Worm (Caenorhabditis elegans) whole organism, L3 larva: Measurements from ENCODE around the gene H40L08.8.

Experiments
- R02D3.7 ChIP-seq: fragments of 150-350 bp; optimal IDR thresholded peaks from 2 replicates; lab custom pipeline; 2014; ENCODE audit warnings: missing biosample characterization, missing genetic modification characterization
- aly-2 ChIP-seq: fragments of 150-350 bp; optimal IDR thresholded peaks from 2 replicates; lab custom pipeline; 2014; ENCODE audit warnings: missing biosample characterization, missing genetic modification characterization
- ama-1 ChIP-seq: fragments of 150-350 bp; optimal IDR thresholded peaks from 2 replicates; lab custom pipeline; 2018
- ceh-28 ChIP-seq: fragments of 150-350 bp; optimal IDR thresholded peaks from 2 replicates; lab custom pipeline; 2014; ENCODE audit warnings: missing biosample characterization, missing genetic modification reagents, missing genetic modification characterization
- ceh-82 ChIP-seq: fragments of 150-350 bp; optimal IDR thresholded peaks from 2 replicates; lab custom pipeline; 2014; ENCODE audit warnings: missing biosample characterization, missing genetic modification characterization
- ceh-9 ChIP-seq: sonication (generic microtip); optimal IDR thresholded peaks from 2 replicates; lab custom pipeline; 2018; ENCODE audit warnings: missing biosample characterization, missing genetic modification characterization
- egl-27 ChIP-seq: sonication (generic microtip); optimal IDR thresholded peaks from 4 replicates; lab custom pipeline; 2017; ENCODE audit warnings: missing biosample characterization, missing genetic modification reagents, missing genetic modification characterization
- egl-5 ChIP-seq: fragments of 150-350 bp; optimal IDR thresholded peaks from 2 replicates; lab custom pipeline; 2017; ENCODE audit warnings: missing biosample characterization, missing genetic modification reagents, missing genetic modification characterization, inconsistent platforms
- elt-1 ChIP-seq: fragments of 150-350 bp; optimal IDR thresholded peaks from 2 replicates; lab custom pipeline; 2014; ENCODE audit warnings: missing biosample characterization, missing genetic modification characterization
- elt-2 ChIP-seq: sonication (generic microtip); optimal IDR thresholded peaks from 2 replicates; lab custom pipeline; 2016; ENCODE audit warnings: missing genetic modification reagents, mild to moderate bottlenecking, missing genetic modification characterization, missing compliant biosample characterization
- eor-1 ChIP-seq, 2 experiments: fragments of 150-350 bp; optimal IDR thresholded peaks; 2 replicates each; lab custom pipeline; 2014 to 2018; ENCODE audit warnings: missing biosample characterization in 2 of 2, missing genetic modification characterization in 2 of 2
- fkh-2 ChIP-seq: fragments of 150-350 bp; optimal IDR thresholded peaks from 2 replicates; lab custom pipeline; 2014; ENCODE audit warnings: missing biosample characterization, missing genetic modification reagents, missing genetic modification characterization
- hmg-11 ChIP-seq: sonication (generic microtip); optimal IDR thresholded peaks from 2 replicates; lab custom pipeline; 2016; ENCODE audit warnings: missing genetic modification characterization, missing compliant biosample characterization
- lin-15B ChIP-seq: fragments of 150-350 bp; optimal IDR thresholded peaks from 2 replicates; lab custom pipeline; 2014; ENCODE audit warnings: missing biosample characterization, missing genetic modification characterization
- lin-39 ChIP-seq: fragments of 150-350 bp; optimal IDR thresholded peaks from 2 replicates; lab custom pipeline; 2018; ENCODE audit warnings: missing biosample characterization, missing genetic modification reagents, missing genetic modification characterization
- mdl-1 ChIP-seq: fragments of 150-350 bp; optimal IDR thresholded peaks from 2 replicates; lab custom pipeline; 2014; ENCODE audit warnings: missing biosample characterization, missing genetic modification characterization
- mml-1 ChIP-seq: fragments of 150-350 bp; sonication (generic microtip); optimal IDR thresholded peaks from 3 replicates; lab custom pipeline; 2014; ENCODE audit warnings: missing biosample characterization, missing genetic modification characterization
- nfya-1 ChIP-seq: sonication (generic microtip); optimal IDR thresholded peaks from 2 replicates; lab custom pipeline; 2017; ENCODE audit warnings: missing genetic modification characterization, mild to moderate bottlenecking, missing compliant biosample characterization, antibody characterized with exemption, moderate library complexity; ENCODE audit not compliant: insufficient read depth
- nhr-237 ChIP-seq: fragments of 150-350 bp; optimal IDR thresholded peaks from 2 replicates; lab custom pipeline; 2014; ENCODE audit warnings: missing biosample characterization, missing genetic modification characterization
- nhr-28 ChIP-seq: fragments of 150-350 bp; optimal IDR thresholded peaks from 2 replicates; lab custom pipeline; 2014; ENCODE audit warnings: missing biosample characterization, missing genetic modification characterization
- nhr-43 ChIP-seq: sonication (generic microtip); optimal IDR thresholded peaks from 2 replicates; lab custom pipeline; 2016; ENCODE audit warnings: mild to moderate bottlenecking, missing genetic modification characterization, missing compliant biosample characterization; ENCODE audit not compliant: poor library complexity, severe bottlenecking
- nhr-67 ChIP-seq: fragments of 150-350 bp; optimal IDR thresholded peaks from 2 replicates; lab custom pipeline; 2014; ENCODE audit warnings: missing biosample characterization, missing genetic modification characterization
- nhr-76 ChIP-seq: fragments of 150-350 bp; sonication (generic microtip); optimal IDR thresholded peaks from 5 replicates; lab custom pipeline; 2014; ENCODE audit warnings: missing biosample characterization, missing genetic modification characterization
- nhr-77 ChIP-seq: fragments of 150-350 bp; optimal IDR thresholded peaks from 2 replicates; lab custom pipeline; 2014; ENCODE audit warnings: missing biosample characterization, missing genetic modification characterization
- pha-4 ChIP-seq: fragments of 150-350 bp; optimal IDR thresholded peaks from 2 replicates; lab custom pipeline; 2014; ENCODE audit warnings: missing biosample characterization, missing genetic modification reagents, missing genetic modification characterization
- sea-2 ChIP-seq: fragments of 150-350 bp; sonication (generic microtip); optimal IDR thresholded peaks from 4 replicates; lab custom pipeline; 2014; ENCODE audit warnings: missing biosample characterization, missing genetic modification reagents, missing genetic modification characterization
- skn-1 ChIP-seq: fragments of 150-350 bp; optimal IDR thresholded peaks from 2 replicates; lab custom pipeline; 2014; ENCODE audit warnings: missing biosample characterization, missing genetic modification characterization
- snpc-4 ChIP-seq: fragments of 150-350 bp; optimal IDR thresholded peaks from 2 replicates; lab custom pipeline; 2014; ENCODE audit warnings: missing biosample characterization, missing genetic modification characterization
- unc-39 ChIP-seq: sonication (generic microtip); optimal IDR thresholded peaks from 4 replicates; lab custom pipeline; 2017; ENCODE audit warnings: missing biosample characterization, missing genetic modification characterization
- unc-62 ChIP-seq: fragments of 150-350 bp; sonication (generic microtip); optimal IDR thresholded peaks from 4 replicates; lab custom pipeline; 2014; ENCODE audit warnings: missing biosample characterization, missing genetic modification reagents, missing genetic modification characterization
- ztf-11 ChIP-seq: fragments of 150-350 bp; optimal IDR thresholded peaks from 2 replicates; lab custom pipeline; 2014; ENCODE audit warnings: missing biosample characterization, missing genetic modification characterization
- ztf-4 ChIP-seq: fragments of 150-350 bp; optimal IDR thresholded peaks from 2 replicates; lab custom pipeline; 2014; ENCODE audit warnings: missing biosample characterization, missing genetic modification characterization

H40L08.8 gene

DNA sequence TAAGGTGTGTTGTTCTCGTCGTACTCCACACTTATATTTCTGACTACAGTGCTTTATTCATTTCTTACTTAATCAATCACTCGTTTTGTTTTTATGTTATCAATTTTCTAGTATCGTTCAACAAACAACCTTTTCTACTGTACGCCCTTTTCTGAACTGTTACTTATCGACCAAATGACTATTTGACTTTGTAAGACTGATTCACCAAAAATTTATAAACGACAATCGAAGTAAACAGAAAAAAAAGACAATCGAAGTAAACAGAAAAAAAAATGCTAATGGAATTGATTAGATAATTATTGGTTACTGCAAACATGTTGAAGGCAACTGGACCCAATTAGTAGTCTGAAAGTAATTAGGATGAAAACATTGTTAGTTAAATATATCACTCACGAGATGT, 27.4 kb downstream of the H40L08.8 start:
- TF ChIP-seq elt-2 (peak; percentile 4), mml-1 (no peak), pha-4 (tag; lab: Kevin White, UChicago) (peak; percentile 58), nhr-43 (tag; lab: Kevin White, UChicago) (no peak), snpc-4 (tag; lab: Kevin White, UChicago) (no peak), nhr-67 (no peak), unc-39 (tag; lab: Kevin White, UChicago) (no peak), nhr-28 (tag; lab: Kevin White, UChicago) (no peak), nhr-77 (tag; lab: Kevin White, UChicago) (no peak), mdl-1 (tag; lab: Kevin White, UChicago) (no peak)
- TF ChIP-seq, all 47 proteins: peak for 2

ce11 chrX:15047541-15047940, 29.9 kb downstream of the H40L08.8 start:
- TF ChIP-seq elt-1 (tag; lab: Kevin White, UChicago) (no peak), mml-1 (no peak), lin-15B (tag; lab: Kevin White, UChicago) (no peak), nhr-28 (tag; lab: Kevin White, UChicago) (no peak), nhr-76 (tag; lab: Kevin White, UChicago) (no peak), mdl-1 (tag; lab: Kevin White, UChicago) (no peak), lin-39 (tag; lab: Kevin White, UChicago) (no peak), nhr-43 (tag; lab: Kevin White, UChicago) (no peak), ztf-4 (tag; lab: Kevin White, UChicago) (no peak), nhr-67 (no peak), ceh-82 (tag; lab: Kevin White, UChicago) (no peak), ztf-11 (no peak), ceh-28 (tag; lab: Kevin White, UChicago) (no peak), eor-1 (tag; optimal IDR thresholded peaks at IDR 0.05; lab: Kevin White, UChicago) (no peak), fkh-2 (tag; lab: Kevin White, UChicago) (no peak), unc-62 (GFP tag; lab: Kevin White, UChicago) (no peak), ama-1 (no peak)
- TF ChIP-seq, all 47 proteins: peak for 0

- TF ChIP-seq ceh-9 (tag; lab: Kevin White, UChicago), result no peak
- no peak for TF ChIP-seq pha-4 (tag; lab: Kevin White, UChicago)
- TF ChIP-seq nfya-1 (tag; lab: Kevin White, UChicago), result peak; percentile 46
- peak; percentile 34 for TF ChIP-seq egl-5 (tag; lab: Kevin White, UChicago)
- no peak for TF ChIP-seq ztf-4 (tag; lab: Kevin White, UChicago)
- TF ChIP-seq egl-27, result no peak
- TF ChIP-seq snpc-4 (tag; lab: Kevin White, UChicago), result no peak
- peak; percentile 30 for TF ChIP-seq hmg-11 (tag; lab: Kevin White, UChicago)
- TF ChIP-seq R02D3.7 (tag; lab: Kevin White, UChicago), result peak; percentile 52
- TF ChIP-seq, all 47 proteins: peak for 4
Observed at ce11 chrX:15045401-15045800, 32.0 kb downstream of the H40L08.8 start.

DNA sequence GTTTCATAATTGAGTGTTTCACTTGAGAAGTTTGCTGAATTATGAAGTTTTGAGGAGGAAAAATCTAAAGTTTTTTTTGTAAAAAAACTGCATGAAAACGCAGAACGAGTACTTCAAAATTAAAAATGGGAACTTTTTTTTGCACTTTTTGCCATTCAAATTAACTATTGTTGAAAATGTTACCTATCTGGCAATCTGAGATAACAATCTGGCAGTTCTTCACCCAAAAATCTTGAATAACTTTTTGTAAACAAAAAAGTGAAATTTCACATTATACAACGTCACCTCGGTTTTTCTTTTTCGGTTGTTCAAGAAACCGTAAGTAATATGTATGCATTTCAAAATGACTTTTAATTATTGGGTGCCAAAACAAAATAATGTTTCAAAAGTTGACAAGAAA, 34.9 kb downstream of the H40L08.8 start:
- no peak for TF ChIP-seq sea-2 (GFP tag; lab: Kevin White, UChicago)
- peak; percentile 88 for TF ChIP-seq elt-1 (tag; lab: Kevin White, UChicago)
- TF ChIP-seq aly-2 (tag; lab: Kevin White, UChicago), result no peak

ce11 chrX:15041340-15041739, 36.1 kb downstream of the H40L08.8 start:
- no peak for TF ChIP-seq nhr-237
- TF ChIP-seq unc-62 (GFP tag; lab: Kevin White, UChicago), result no peak
- TF ChIP-seq lin-39 (tag; lab: Kevin White, UChicago), result no peak
- TF ChIP-seq elt-2, result no peak
- no peak for TF ChIP-seq nhr-43 (tag; lab: Kevin White, UChicago)
- TF ChIP-seq ztf-4 (tag; lab: Kevin White, UChicago), result no peak
- TF ChIP-seq lin-15B (tag; lab: Kevin White, UChicago), result no peak
- no peak for TF ChIP-seq mml-1
- no peak for TF ChIP-seq nfya-1 (tag; lab: Kevin White, UChicago)
- no peak for TF ChIP-seq skn-1 (tag; lab: Kevin White, UChicago)
